Worm (Caenorhabditis elegans): Measurements from ENCODE around the gene M176.5.

The M176.5 gene

DNA sequence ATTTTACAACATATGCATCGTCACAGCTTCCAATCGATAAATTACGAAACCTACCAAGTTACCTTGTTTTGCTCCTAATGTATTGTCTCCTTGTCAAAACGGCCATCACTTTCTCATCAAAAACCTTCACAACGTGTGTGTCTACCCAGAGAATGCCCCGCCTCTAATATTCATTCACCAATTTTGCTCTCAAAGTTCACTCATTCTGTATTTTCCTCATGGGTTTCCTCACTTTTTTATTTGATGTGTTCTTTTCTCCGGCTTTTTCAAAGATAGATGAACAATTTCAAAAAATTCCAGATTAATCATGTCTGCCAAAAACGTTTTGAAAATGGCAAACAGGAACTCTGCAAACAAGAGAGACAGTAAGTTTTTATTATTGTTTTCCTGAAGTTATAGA, 42.3 kb downstream of the M176.5 start, which contains the start of gene C06C3.7:
C06C3.7 (plus strand) TSS at position 301 of the 400 bp plus-strand sequence.
- no peak for TF ChIP-seq bed-3 (GFP tag; optimal IDR thresholded peaks at IDR 0.05)
- TF ChIP-seq lsy-2 (tag; optimal IDR thresholded peaks at IDR 0.05) = no peak
- TF ChIP-seq M03D4.4 (tag; optimal IDR thresholded peaks at IDR 0.05) = no peak

ce11 chrII:9379796-9380195, 47.7 kb downstream of the M176.5 start, which contains the start of gene srh-48:
Gene srh-48, plus strand, starts transcription at chrII:9380096.
- TF ChIP-seq lin-32 (GFP tag; optimal IDR thresholded peaks at IDR 0.05) (no peak), ceh-39 (tag; optimal IDR thresholded peaks at IDR 0.05) (no peak), tbx-8 (GFP tag; optimal IDR thresholded peaks at IDR 0.05) (no peak), elt-3 (tag; optimal IDR thresholded peaks at IDR 0.05) (no peak), blmp-1 (tag; optimal IDR thresholded peaks at IDR 0.05) (no peak), unc-62 (GFP tag; optimal IDR thresholded peaks at IDR 0.05) (no peak), ceh-83 (GFP tag; optimal IDR thresholded peaks at IDR 0.05) (no peak), sem-2 (GFP tag; optimal IDR thresholded peaks at IDR 0.05) (no peak), drap-1 (GFP tag; optimal IDR thresholded peaks at IDR 0.05) (no peak), ham-2 (GFP tag; optimal IDR thresholded peaks at IDR 0.05) (no peak)

ce11 chrII:9378174-9378573, 49.4 kb downstream of the M176.5 start:
- TF ChIP-seq drap-1 (GFP tag; optimal IDR thresholded peaks at IDR 0.05) (no peak), ham-2 (GFP tag; optimal IDR thresholded peaks at IDR 0.05) (no peak), ceh-43 (GFP tag; optimal IDR thresholded peaks at IDR 0.05) (no peak), nhr-12 (tag; optimal IDR thresholded peaks at IDR 0.05) (no peak), elt-1 (tag; optimal IDR thresholded peaks at IDR 0.05; ENCODE audit: borderline replicate concordance, insufficient read depth) (no peak), lsy-2 (tag; optimal IDR thresholded peaks at IDR 0.05) (no peak), nhr-28 (tag; optimal IDR thresholded peaks at IDR 0.05) (no peak)

DNA sequence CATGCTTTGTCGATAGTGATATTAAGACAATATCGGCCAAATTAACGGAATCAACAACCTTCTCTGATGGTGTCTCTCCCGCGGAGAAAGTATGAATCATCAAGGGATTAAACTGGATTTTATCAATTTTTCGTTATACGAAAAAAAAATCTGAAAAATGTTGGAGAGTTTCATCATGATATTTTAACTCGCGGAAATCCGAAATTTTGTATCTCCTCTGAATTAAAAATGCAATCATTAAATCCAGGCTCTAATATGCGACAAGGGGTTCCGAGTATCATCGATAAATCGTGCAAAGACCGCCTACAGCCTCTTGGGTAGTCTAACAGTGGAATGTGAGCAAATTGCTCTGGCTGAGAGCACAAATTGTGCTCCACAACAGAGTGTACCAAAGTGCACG, 50.4 kb downstream of the M176.5 start, which contains the start of gene C06C3.10:
C06C3.10 (minus strand) TSS at position 101 of the 400 bp plus-strand sequence.
- TF ChIP-seq elt-1 (tag; optimal IDR thresholded peaks at IDR 0.05; ENCODE audit: borderline replicate concordance, insufficient read depth) (no peak), hlh-1 (tag; optimal IDR thresholded peaks at IDR 0.05) (no peak), M03D4.4 (tag; optimal IDR thresholded peaks at IDR 0.05) (no peak), snpc-4 (tag; optimal IDR thresholded peaks at IDR 0.05) (no peak), cnd-1 (tag; optimal IDR thresholded peaks at IDR 0.05) (no peak), ceh-83 (GFP tag; optimal IDR thresholded peaks at IDR 0.05) (no peak), ztf-11 (tag; optimal IDR thresholded peaks at IDR 0.05) (no peak), sem-2 (GFP tag; optimal IDR thresholded peaks at IDR 0.05) (no peak), lin-13 (tag; optimal IDR thresholded peaks at IDR 0.05) (no peak), nhr-237 (tag; optimal IDR thresholded peaks at IDR 0.05) (no peak), mls-2 (tag; optimal IDR thresholded peaks at IDR 0.05) (no peak), ceh-39 (tag; optimal IDR thresholded peaks at IDR 0.05) (no peak), ces-1 (GFP tag; optimal IDR thresholded peaks at IDR 0.05) (no peak), unc-120 (tag; optimal IDR thresholded peaks at IDR 0.05; ENCODE audit: poor library complexity, severe bottlenecking) (no peak), lsy-2 (tag; optimal IDR thresholded peaks at IDR 0.05) (no peak), tbx-8 (GFP tag; optimal IDR thresholded peaks at IDR 0.05) (no peak), ceh-43 (GFP tag; optimal IDR thresholded peaks at IDR 0.05) (no peak), nhr-28 (tag; optimal IDR thresholded peaks at IDR 0.05) (no peak)
